Fruit fly (Drosophila melanogaster): ENCODE data around the gene CG42674.

The CG42674 gene

dm6 chr3L:20186294-20187020, 11.7 kb downstream of the CG42674 start:
- TF ChIP-seq CG10631 (GFP tag; optimal IDR thresholded peaks at IDR 0.05): peak; percentile 21
- TF ChIP-seq CG4318 (GFP tag; optimal IDR thresholded peaks at IDR 0.05): no peak
- TF ChIP-seq Sox14 (GFP tag; optimal IDR thresholded peaks at IDR 0.05): peak; percentile 55
- no peak for TF ChIP-seq spab (GFP tag; optimal IDR thresholded peaks at IDR 0.05)
- peak; percentile 17 for TF ChIP-seq CG16779 (tag; optimal IDR thresholded peaks at IDR 0.05)
- peak; percentile 12 for TF ChIP-seq CG32006 (GFP tag; optimal IDR thresholded peaks at IDR 0.05)
- TF ChIP-seq pdm3 (GFP tag; optimal IDR thresholded peaks at IDR 0.05): no peak
- peak; percentile 57 to 83 for TF ChIP-seq ss (GFP tag; optimal IDR thresholded peaks at IDR 0.05)
- TF ChIP-seq vri (GFP tag; optimal IDR thresholded peaks at IDR 0.05): peak; percentile 28
- peak; percentile 24 for TF ChIP-seq CG6808 (GFP tag; optimal IDR thresholded peaks at IDR 0.05)
- TF ChIP-seq Eip75B (GFP tag; optimal IDR thresholded peaks at IDR 0.05): no peak
- TF ChIP-seq Ets96B (tag; optimal IDR thresholded peaks at IDR 0.05): no peak
- peak; percentile 30 for TF ChIP-seq Sox102F (GFP tag; optimal IDR thresholded peaks at IDR 0.05)
- no peak for TF ChIP-seq CG6276 (GFP tag; optimal IDR thresholded peaks at IDR 0.05)
- peak; percentile 42 for TF ChIP-seq dsx (GFP tag; optimal IDR thresholded peaks at IDR 0.05; ENCODE audit: poor library complexity, severe bottlenecking)
- TF ChIP-seq eg (GFP tag; IDR thresholded peaks at IDR 0.05): 0 out of 3 replicates have a peak, but pooled peaks have one; percentile 8
- TF ChIP-seq CG11294 (GFP tag; IDR thresholded peaks at IDR 0.05): no peak
- no peak for TF ChIP-seq CG8632 (GFP tag; optimal IDR thresholded peaks at IDR 0.05)
- peak; percentile 33 for TF ChIP-seq CG34406 (GFP tag; optimal IDR thresholded peaks at IDR 0.05)
- no peak for TF ChIP-seq CG6792 (GFP tag; optimal IDR thresholded peaks at IDR 0.05)
- TF ChIP-seq net (GFP tag; optimal IDR thresholded peaks at IDR 0.05): peak; percentile 46
- peak; percentile 79 for TF ChIP-seq svp (GFP tag)
- TF ChIP-seq Ets21C (GFP tag; optimal IDR thresholded peaks at IDR 0.05): no peak
- peak; percentile 50; the same call in 2 of the 3 replicates for TF ChIP-seq CG6163 (GFP tag; IDR thresholded peaks at IDR 0.05)
- TF ChIP-seq Smox (GFP tag; optimal IDR thresholded peaks at IDR 0.05): no peak
- TF ChIP-seq fkh (GFP tag; optimal IDR thresholded peaks at IDR 0.05): peak; percentile 41
- TF ChIP-seq CG3919 (GFP tag; optimal IDR thresholded peaks at IDR 0.05): no peak

- no peak for TF ChIP-seq CG11902 (GFP tag; optimal IDR thresholded peaks at IDR 0.05)
- no peak for TF ChIP-seq CG32006 (GFP tag; optimal IDR thresholded peaks at IDR 0.05)
- TF ChIP-seq Blimp-1 (GFP tag; optimal IDR thresholded peaks at IDR 0.05): peak; percentile 62
- peak; percentile 65 for TF ChIP-seq Eip78C (GFP tag)
- no peak for TF ChIP-seq Hr38 (GFP tag; optimal IDR thresholded peaks at IDR 0.05)
These were observed 12.2 kb downstream of the CG42674 start for dm6 chr3L:20185886-20186285.

- TF ChIP-seq Hr4 (GFP tag; optimal IDR thresholded peaks at IDR 0.05) (peak; percentile 87), Ets21C (GFP tag; optimal IDR thresholded peaks at IDR 0.05) (peak; percentile 30), vri (GFP tag; optimal IDR thresholded peaks at IDR 0.05) (peak; percentile 0), CG6163 (GFP tag; IDR thresholded peaks at IDR 0.05) (0 out of 3 replicates have a peak, but pooled peaks have one; percentile 42), CG6276 (GFP tag; optimal IDR thresholded peaks at IDR 0.05) (peak; percentile 31), CG8632 (GFP tag; optimal IDR thresholded peaks at IDR 0.05) (peak; percentile 72), CG3032 (tag; optimal IDR thresholded peaks at IDR 0.05) (peak; percentile 38), fkh (GFP tag; optimal IDR thresholded peaks at IDR 0.05) (no peak), CG7368 (GFP tag; optimal IDR thresholded peaks at IDR 0.05) (peak; percentile 15), OdsH (GFP tag; optimal IDR thresholded peaks at IDR 0.05) (peak; percentile 81), CG31627 (GFP tag; optimal IDR thresholded peaks at IDR 0.05) (peak; percentile 62), CG4318 (GFP tag; optimal IDR thresholded peaks at IDR 0.05) (peak; percentile 51), CG16779 (tag; optimal IDR thresholded peaks at IDR 0.05) (no peak), dsx (GFP tag; optimal IDR thresholded peaks at IDR 0.05; ENCODE audit: poor library complexity, severe bottlenecking) (peak; percentile 41), CG6854 (GFP tag; optimal IDR thresholded peaks at IDR 0.05) (no peak), Lpt (GFP tag; optimal IDR thresholded peaks at IDR 0.05) (peak; percentile 11), achi (GFP tag; optimal IDR thresholded peaks at IDR 0.05) (peak; percentile 73), Hr38 (GFP tag; optimal IDR thresholded peaks at IDR 0.05) (no peak), CG34406 (GFP tag; optimal IDR thresholded peaks at IDR 0.05) (peak; percentile 50), net (GFP tag; optimal IDR thresholded peaks at IDR 0.05) (peak; percentile 70), CG10631 (GFP tag; optimal IDR thresholded peaks at IDR 0.05) (peak; percentile 67), CG6792 (GFP tag; optimal IDR thresholded peaks at IDR 0.05) (peak; percentile 49), Hr39 (GFP tag; optimal IDR thresholded peaks at IDR 0.05) (peak; percentile 48), CG3919 (GFP tag; optimal IDR thresholded peaks at IDR 0.05) (peak; percentile 28), CG11902 (GFP tag; optimal IDR thresholded peaks at IDR 0.05) (no peak), CG11294 (GFP tag; IDR thresholded peaks at IDR 0.05) (no peak), Met (GFP tag; optimal IDR thresholded peaks at IDR 0.05) (peak; percentile 65), CG15336 (GFP tag; IDR thresholded peaks at IDR 0.05) (peak; percentile 71), Blimp-1 (GFP tag; optimal IDR thresholded peaks at IDR 0.05) (no peak), CG8119 (GFP tag; IDR thresholded peaks at IDR 0.05) (peak; percentile 76), pdm3 (GFP tag; optimal IDR thresholded peaks at IDR 0.05) (peak; percentile 79)
These were observed 12.8 kb downstream of the CG42674 start for dm6 chr3L:20185206-20185868.

Data from whole organism, prepupa.